Fruit fly (Drosophila melanogaster) whole organism: ENCODE results near the gene tara.

ENCODE experiments used
- psq ChIP-seq: fragments of >200 bp; optimal IDR thresholded peaks from 2 replicates; lab custom pipeline; 2017
- usp ChIP-seq: fragments of >200 bp; optimal IDR thresholded peaks from 2 replicates; lab custom pipeline; 2017; ENCODE audit warnings: missing biosample characterization, missing genetic modification characterization, mixed read lengths

dm6 chr3R:16223252-16224037 is 2.0 kb upstream of the tara start:
- TF ChIP-seq psq (lab: Kevin White, UChicago) (no peak), usp (GFP tag; lab: Kevin White, UChicago) (no peak)
